Fruit fly (Drosophila melanogaster) whole organism, adult: ENCODE measurements around the gene CG2875.

Source experiments
- CG11617 ChIP-seq: fragments of 200-800 bp; sonication (Bioruptor generic); optimal IDR thresholded peaks from 2 replicates; lab custom pipeline; 2017; ENCODE audit warnings: mild to moderate bottlenecking, missing biosample characterization, missing genetic modification reagents, missing genetic modification characterization
- CG12768 ChIP-seq: fragments of 200-800 bp; sonication (Bioruptor generic); optimal IDR thresholded peaks from 2 replicates; lab custom pipeline; 2017; ENCODE audit warnings: missing biosample characterization, missing genetic modification characterization, mild to moderate bottlenecking, moderate library complexity, missing genetic modification reagents
- CG14711 ChIP-seq: fragments of 200-800 bp; sonication (Bioruptor generic); optimal IDR thresholded peaks from 2 replicates; lab custom pipeline; 2018; ENCODE audit warnings: missing biosample characterization, mild to moderate bottlenecking, missing genetic modification characterization, moderate library complexity
- CG1620 ChIP-seq: fragments of 200-800 bp; sonication (Bioruptor generic); optimal IDR thresholded peaks from 2 replicates; lab custom pipeline; 2016; ENCODE audit warnings: missing biosample characterization, missing genetic modification characterization
- CG33017 ChIP-seq: fragments of 200-800 bp; sonication (Bioruptor generic); optimal IDR thresholded peaks from 2 replicates; lab custom pipeline; 2018; ENCODE audit warnings: missing biosample characterization, mild to moderate bottlenecking, missing genetic modification characterization, moderate library complexity
- CG5204 ChIP-seq: fragments of 200-800 bp; sonication (Bioruptor generic); optimal IDR thresholded peaks from 2 replicates; lab custom pipeline; 2016; ENCODE audit warnings: missing biosample characterization, missing genetic modification characterization
- CG7045 ChIP-seq: fragments of 200-800 bp; sonication (Bioruptor generic); optimal IDR thresholded peaks from 2 replicates; lab custom pipeline; 2017; ENCODE audit warnings: missing biosample characterization, mild to moderate bottlenecking, missing genetic modification characterization
- CG7101 ChIP-seq: fragments of 200-800 bp; sonication (Bioruptor generic); optimal IDR thresholded peaks from 2 replicates; lab custom pipeline; 2018; ENCODE audit warnings: missing biosample characterization, mild to moderate bottlenecking, missing genetic modification characterization, moderate library complexity
- Clk ChIP-seq: fragments of 200-800 bp; sonication (Bioruptor generic); optimal IDR thresholded peaks from 2 replicates; lab custom pipeline; 2017; ENCODE audit warnings: missing biosample characterization, missing genetic modification characterization
- Crg-1 ChIP-seq: fragments of 200-800 bp; sonication (Bioruptor generic); optimal IDR thresholded peaks from 2 replicates; lab custom pipeline; 2016; ENCODE audit warnings: missing biosample characterization, missing genetic modification characterization
- Hr96 ChIP-seq: fragments of 200-800 bp; sonication (Bioruptor generic); optimal IDR thresholded peaks from 2 replicates; lab custom pipeline; 2016; ENCODE audit warnings: missing biosample characterization, missing genetic modification characterization
- Mnt ChIP-seq: fragments of 200-800 bp; sonication (Bioruptor generic); optimal IDR thresholded peaks from 2 replicates; lab custom pipeline; 2016; ENCODE audit warnings: missing biosample characterization, mild to moderate bottlenecking, missing genetic modification characterization
- bab1 ChIP-seq: fragments of 200-800 bp; sonication (Bioruptor generic); optimal IDR thresholded peaks from 3 replicates; lab custom pipeline; 2019; ENCODE audit warnings: missing biosample characterization, mild to moderate bottlenecking, missing genetic modification characterization, moderate library complexity
- cic ChIP-seq: fragments of 200-800 bp; sonication (Bioruptor generic); optimal IDR thresholded peaks from 2 replicates; lab custom pipeline; 2017; ENCODE audit warnings: missing biosample characterization, mild to moderate bottlenecking, missing genetic modification characterization, moderate library complexity
- cnc ChIP-seq, 2 experiments: fragments of >200 bp; optimal IDR thresholded peaks; 2 replicates each; lab custom pipeline; 2017
- kay ChIP-seq: fragments of 200-800 bp; sonication (Bioruptor generic); peaks from one replicate; lab custom pipeline; 2016; ENCODE audit warnings: missing biosample characterization, missing genetic modification characterization, borderline replicate concordance
- ovo ChIP-seq: fragments of 200-800 bp; sonication (Bioruptor generic); optimal IDR thresholded peaks from 2 replicates; lab custom pipeline; 2016; ENCODE audit warnings: missing biosample characterization, missing genetic modification characterization
- pad ChIP-seq: fragments of 200-800 bp; sonication (Bioruptor generic); optimal IDR thresholded peaks from 3 replicates; lab custom pipeline; 2017; ENCODE audit warnings: missing biosample characterization, missing genetic modification characterization, mild to moderate bottlenecking, moderate library complexity, missing genetic modification reagents
- tj ChIP-seq: fragments of 200-800 bp; sonication (Bioruptor generic); optimal IDR thresholded peaks from 3 replicates; lab custom pipeline; 2017; ENCODE audit warnings: missing biosample characterization, mild to moderate bottlenecking, missing genetic modification characterization, moderate library complexity
- toe ChIP-seq: fragments of 200-800 bp; sonication (Bioruptor generic); optimal IDR thresholded peaks from 2 replicates; lab custom pipeline; 2016; ENCODE audit warnings: missing biosample characterization, missing genetic modification characterization

The CG2875 gene

dm6 chrX:3570249-3570648, 3.2 kb downstream of the CG2875 start:
- TF ChIP-seq ovo (GFP tag; lab: Kevin White, UChicago) (no peak), bab1 (GFP tag; lab: Kevin White, UChicago) (peak; percentile 69)

dm6 chrX:3558372-3558771, 15.1 kb downstream of the CG2875 start:
- TF ChIP-seq Mnt (GFP tag; lab: Kevin White, UChicago), result no peak
- no peak for TF ChIP-seq Crg-1
- TF ChIP-seq CG12768 (GFP tag; lab: Kevin White, UChicago), result no peak
- TF ChIP-seq pad (GFP tag; lab: Kevin White, UChicago), result no peak
- no peak for TF ChIP-seq bab1 (GFP tag; lab: Kevin White, UChicago)
- TF ChIP-seq cic (GFP tag; lab: Kevin White, UChicago), result no peak
- no peak for TF ChIP-seq kay (GFP tag; lab: Kevin White, UChicago)

- TF ChIP-seq cic (GFP tag; lab: Kevin White, UChicago), result no peak
- TF ChIP-seq CG11617 (GFP tag; lab: Kevin White, UChicago), result no peak
- no peak for TF ChIP-seq CG14711 (tag; lab: Kevin White, UChicago)
- TF ChIP-seq CG33017, result no peak
- TF ChIP-seq Mnt (GFP tag; lab: Kevin White, UChicago), result no peak
- no peak for TF ChIP-seq CG1620 (GFP tag; lab: Kevin White, UChicago)
Measured at dm6 chrX:3557512-3557911, 15.9 kb downstream of the CG2875 start, which contains the start of gene ppk8. TSS of gene ppk8 (plus strand) at chrX:3557812.

- TF ChIP-seq Clk (GFP tag; lab: Kevin White, UChicago), result no peak
- TF ChIP-seq CG11617 (GFP tag; lab: Kevin White, UChicago), result no peak
- TF ChIP-seq bab1 (GFP tag; lab: Kevin White, UChicago), result peak; percentile 15
- TF ChIP-seq pad (GFP tag; lab: Kevin White, UChicago), result no peak
- TF ChIP-seq CG33017, result no peak
- TF ChIP-seq Hr96 (GFP tag; lab: Kevin White, UChicago), result no peak
- peak; percentile 32 for TF ChIP-seq CG7101 (tag; lab: Kevin White, UChicago)
- no peak for TF ChIP-seq kay (GFP tag; lab: Kevin White, UChicago)
- TF ChIP-seq CG14711 (tag; lab: Kevin White, UChicago), result peak; percentile 2
- peak; percentile 86 for TF ChIP-seq tj (GFP tag; lab: Kevin White, UChicago)
- TF ChIP-seq CG7045, result no peak
- TF ChIP-seq Mnt (GFP tag; lab: Kevin White, UChicago), result no peak
- TF ChIP-seq CG1620 (GFP tag; lab: Kevin White, UChicago), result no peak
Measured at dm6 chrX:3555190-3555849, 18.1 kb downstream of the CG2875 start.

- no peak for TF ChIP-seq tj (GFP tag; lab: Kevin White, UChicago)
Measured at dm6 chrX:3549275-3549674, 24.1 kb downstream of the CG2875 start.

- TF ChIP-seq cic (GFP tag; lab: Kevin White, UChicago), result no peak
- no peak for TF ChIP-seq CG12768 (GFP tag; lab: Kevin White, UChicago)
- TF ChIP-seq toe (GFP tag; lab: Kevin White, UChicago), result no peak
- TF ChIP-seq Crg-1, result no peak
- no peak for TF ChIP-seq Hr96 (GFP tag; lab: Kevin White, UChicago)
- no peak for TF ChIP-seq ovo (GFP tag; lab: Kevin White, UChicago)
- TF ChIP-seq Mnt (GFP tag; lab: Kevin White, UChicago), result no peak
- no peak for TF ChIP-seq CG1620 (GFP tag; lab: Kevin White, UChicago)
- no peak for TF ChIP-seq bab1 (GFP tag; lab: Kevin White, UChicago)
- no peak for TF ChIP-seq tj (GFP tag; lab: Kevin White, UChicago)
- TF ChIP-seq CG11617 (GFP tag; lab: Kevin White, UChicago), result no peak
- TF ChIP-seq CG7101 (tag; lab: Kevin White, UChicago), result no peak
- TF ChIP-seq CG7045, result no peak
- no peak for TF ChIP-seq cnc (optimal IDR thresholded peaks at IDR 0.05; lab: Kevin White, UChicago)
Measured at dm6 chrX:3548568-3548967, 24.9 kb downstream of the CG2875 start.

dm6 chrX:3545849-3546518, 27.4 kb downstream of the CG2875 start:
- peak; percentile 88 for TF ChIP-seq CG14711 (tag; lab: Kevin White, UChicago)
- TF ChIP-seq CG7045, result peak; percentile 50
- no peak for TF ChIP-seq cic (GFP tag; lab: Kevin White, UChicago)
- peak; percentile 21 for TF ChIP-seq tj (GFP tag; lab: Kevin White, UChicago)
- peak; percentile 27 for TF ChIP-seq Hr96 (GFP tag; lab: Kevin White, UChicago)
- TF ChIP-seq ovo (GFP tag; lab: Kevin White, UChicago), result no peak
- peak; percentile 78 for TF ChIP-seq CG33017
- TF ChIP-seq cnc (optimal IDR thresholded peaks at IDR 0.05; lab: Kevin White, UChicago), result no peak
- peak; percentile 14 for TF ChIP-seq toe (GFP tag; lab: Kevin White, UChicago)
- peak; percentile 84 for TF ChIP-seq CG7101 (tag; lab: Kevin White, UChicago)
- TF ChIP-seq pad (GFP tag; lab: Kevin White, UChicago), result peak; percentile 43
- peak; percentile 43 for TF ChIP-seq kay (GFP tag; lab: Kevin White, UChicago)
- TF ChIP-seq Mnt (GFP tag; lab: Kevin White, UChicago), result no peak
- TF ChIP-seq Clk (GFP tag; lab: Kevin White, UChicago), result no peak
- TF ChIP-seq CG1620 (GFP tag; lab: Kevin White, UChicago), result no peak
- TF ChIP-seq CG12768 (GFP tag; lab: Kevin White, UChicago), result peak; percentile 44
- peak; percentile 89 for TF ChIP-seq bab1 (GFP tag; lab: Kevin White, UChicago)
- no peak for TF ChIP-seq CG5204
- TF ChIP-seq CG11617 (GFP tag; lab: Kevin White, UChicago), result peak; percentile 13
- TF ChIP-seq Crg-1, result peak; percentile 12
